Worm (Caenorhabditis elegans) whole organism, L1 larva: ENCODE measurements around the gene Y73B6BL.22.
A peak's percentile ranks its signal among the peaks of the same experiment; 100 is the strongest.

ENCODE experiments used
- C16A3.4 ChIP-seq: fragments of 150-350 bp; optimal IDR thresholded peaks from 2 replicates; lab custom pipeline; 2014; ENCODE audit warnings: missing biosample characterization, missing genetic modification characterization
- C34B4.2 ChIP-seq: sonication (generic microtip); optimal IDR thresholded peaks from 2 replicates; lab custom pipeline; 2017; ENCODE audit warnings: mild to moderate bottlenecking, missing genetic modification characterization, missing compliant biosample characterization
- F16B12.6 ChIP-seq: fragments of 150-350 bp; optimal IDR thresholded peaks from 2 replicates; lab custom pipeline; 2014; ENCODE audit warnings: missing biosample characterization, missing genetic modification characterization
- aha-1 ChIP-seq: fragments of 150-350 bp; optimal IDR thresholded peaks from 2 replicates; lab custom pipeline; 2014; ENCODE audit warnings: missing biosample characterization, missing genetic modification characterization
- alr-1 ChIP-seq: fragments of 200-800 bp; sonication (Bioruptor generic); optimal IDR thresholded peaks from 2 replicates; lab custom pipeline; 2018; ENCODE audit warnings: borderline replicate concordance, mild to moderate bottlenecking, missing genetic modification characterization, missing compliant biosample characterization
- ama-1 ChIP-seq: fragments of 150-350 bp; optimal IDR thresholded peaks from 2 replicates; lab custom pipeline; 2014
- dpl-1 ChIP-seq, 3 experiments: fragments of 150-350 bp in 2 of 3; sonication (generic microtip) in 1 of 3; optimal IDR thresholded peaks; 2 replicates each; lab custom pipeline; 2014 to 2017; ENCODE audit warnings: missing biosample characterization in 3 of 3, missing genetic modification characterization in 3 of 3, missing genetic modification reagents in 3 of 3
- dsc-1 ChIP-seq: sonication (generic microtip); optimal IDR thresholded peaks from 2 replicates; lab custom pipeline; 2016; ENCODE audit warnings: mild to moderate bottlenecking, missing genetic modification characterization, missing compliant biosample characterization
- efl-1 ChIP-seq, 4 experiments: fragments of 150-350 bp; optimal IDR thresholded peaks in 3 of 4; peaks in 1 of 4; 1 replicate in 1 of 4; 2 replicates in 3 of 4; lab custom pipeline; 2014; ENCODE audit warnings: missing biosample characterization in 2 of 4, missing genetic modification characterization in 2 of 4, missing genetic modification reagents in 2 of 4
- efl-3 ChIP-seq: fragments of 200-800 bp; sonication (Bioruptor generic); optimal IDR thresholded peaks from 2 replicates; lab custom pipeline; 2018; ENCODE audit warnings: mild to moderate bottlenecking, missing genetic modification characterization, missing compliant biosample characterization
- egl-27 ChIP-seq, 2 experiments: fragments of 150-350 bp in 1 of 2; sonication (generic microtip); optimal IDR thresholded peaks; 3 replicates each; lab custom pipeline; 2017 to 2018; ENCODE audit warnings: missing biosample characterization in 2 of 2, missing genetic modification characterization in 2 of 2, missing genetic modification reagents in 2 of 2
- elt-2 ChIP-seq: sonication (generic microtip); optimal IDR thresholded peaks from 2 replicates; lab custom pipeline; 2016; ENCODE audit warnings: missing genetic modification characterization, mild to moderate bottlenecking, inconsistent platforms, missing compliant biosample characterization, missing genetic modification reagents
- elt-3 ChIP-seq, 6 experiments: fragments of 150-350 bp in 1 of 6; sonication (generic microtip); optimal IDR thresholded peaks; 2 replicates each; lab custom pipeline; 2017 to 2018; ENCODE audit warnings: missing biosample characterization in 6 of 6, missing genetic modification characterization in 6 of 6, inconsistent platforms in 1 of 6
- fkh-10 ChIP-seq: sonication (generic microtip); optimal IDR thresholded peaks from 2 replicates; lab custom pipeline; 2017; ENCODE audit warnings: missing biosample characterization, missing genetic modification reagents, missing genetic modification characterization
- fkh-8 ChIP-seq: sonication (generic microtip); optimal IDR thresholded peaks from 2 replicates; lab custom pipeline; 2016; ENCODE audit warnings: mild to moderate bottlenecking, missing genetic modification characterization, missing compliant biosample characterization
- fos-1 ChIP-seq: fragments of 150-350 bp; optimal IDR thresholded peaks from 2 replicates; lab custom pipeline; 2014; ENCODE audit warnings: missing biosample characterization, missing genetic modification characterization
- irx-1 ChIP-seq: sonication (generic microtip); optimal IDR thresholded peaks from 2 replicates; lab custom pipeline; 2016; ENCODE audit warnings: missing genetic modification characterization, missing compliant biosample characterization
- isw-1 ChIP-seq: fragments of 200-800 bp; sonication (Bioruptor generic); IDR thresholded peaks from 2 replicates; pipeline ENCODE4 v1.3.6; 2022; ENCODE audit warnings: missing genetic modification characterization, missing compliant biosample characterization
- lin-14 ChIP-seq: fragments of 200-800 bp; sonication (Bioruptor generic); optimal IDR thresholded peaks from 2 replicates; lab custom pipeline; 2018; ENCODE audit warnings: mild to moderate bottlenecking, missing genetic modification characterization, moderate library complexity, missing compliant biosample characterization
- lin-35 ChIP-seq, 2 experiments: fragments of 150-350 bp; optimal IDR thresholded peaks; 2 replicates each; lab custom pipeline; 2014; ENCODE audit warnings: missing biosample characterization in 2 of 2, missing genetic modification characterization in 2 of 2, missing genetic modification reagents in 2 of 2
- lir-3 ChIP-seq: sonication (generic microtip); optimal IDR thresholded peaks from 2 replicates; lab custom pipeline; 2016; ENCODE audit warnings: mild to moderate bottlenecking, missing genetic modification characterization, moderate library complexity, missing compliant biosample characterization; ENCODE audit not compliant: poor library complexity
- lsy-2 ChIP-seq, 2 experiments: fragments of 150-350 bp; optimal IDR thresholded peaks; 2 replicates each; lab custom pipeline; 2014; ENCODE audit warnings: missing biosample characterization in 2 of 2, missing genetic modification characterization in 2 of 2
- mep-1 ChIP-seq: fragments of 150-350 bp; optimal IDR thresholded peaks from 2 replicates; lab custom pipeline; 2014; ENCODE audit warnings: missing biosample characterization, missing genetic modification characterization
- nhr-12 ChIP-seq: sonication (generic microtip); optimal IDR thresholded peaks from 2 replicates; lab custom pipeline; 2017; ENCODE audit warnings: missing biosample characterization, missing genetic modification characterization
- nhr-20 ChIP-seq: sonication (generic microtip); optimal IDR thresholded peaks from 2 replicates; lab custom pipeline; 2016; ENCODE audit warnings: mild to moderate bottlenecking, missing genetic modification characterization, missing compliant biosample characterization
- nhr-237 ChIP-seq: fragments of 150-350 bp; optimal IDR thresholded peaks from 2 replicates; lab custom pipeline; 2014; ENCODE audit warnings: missing biosample characterization, missing genetic modification characterization
- nhr-71 ChIP-seq: sonication (generic microtip); optimal IDR thresholded peaks from 2 replicates; lab custom pipeline; 2016; ENCODE audit warnings: mild to moderate bottlenecking, missing genetic modification characterization, moderate library complexity, missing compliant biosample characterization
- nhr-77 ChIP-seq: fragments of 150-350 bp; optimal IDR thresholded peaks from 2 replicates; lab custom pipeline; 2014; ENCODE audit warnings: missing biosample characterization, missing genetic modification characterization
- pag-3 ChIP-seq: sonication (generic microtip); optimal IDR thresholded peaks from 2 replicates; lab custom pipeline; 2017; ENCODE audit warnings: missing genetic modification characterization, mild to moderate bottlenecking, missing compliant biosample characterization, antibody characterized with exemption, borderline replicate concordance; ENCODE audit not compliant: insufficient read depth
- rnt-1 ChIP-seq: sonication (generic microtip); optimal IDR thresholded peaks from 2 replicates; lab custom pipeline; 2016; ENCODE audit warnings: mild to moderate bottlenecking, missing genetic modification characterization, moderate library complexity, missing compliant biosample characterization
- skn-1 ChIP-seq: fragments of 150-350 bp; optimal IDR thresholded peaks from 2 replicates; lab custom pipeline; 2014; ENCODE audit warnings: missing biosample characterization, missing genetic modification characterization
- sup-37 ChIP-seq: fragments of 200-800 bp; sonication (Bioruptor generic); optimal IDR thresholded peaks from 2 replicates; lab custom pipeline; 2018; ENCODE audit warnings: mild to moderate bottlenecking, missing genetic modification characterization, missing compliant biosample characterization
- tlp-1 ChIP-seq: fragments of 150-350 bp; optimal IDR thresholded peaks from 2 replicates; lab custom pipeline; 2014; ENCODE audit warnings: missing biosample characterization, missing genetic modification characterization
- unc-98 ChIP-seq: fragments of 200-800 bp; sonication (Bioruptor generic); IDR thresholded peaks from 2 replicates; pipeline ENCODE4 v1.3.6; 2022; ENCODE audit warnings: missing genetic modification characterization, missing compliant biosample characterization
- xbp-1 ChIP-seq: sonication (generic microtip); optimal IDR thresholded peaks from 2 replicates; lab custom pipeline; 2016; ENCODE audit warnings: missing genetic modification characterization, missing compliant biosample characterization
- zag-1 ChIP-seq: fragments of 150-350 bp; optimal IDR thresholded peaks from 2 replicates; lab custom pipeline; 2014; ENCODE audit warnings: missing biosample characterization, missing genetic modification characterization

The Y73B6BL.22 gene

ce11 chrIV:6441601-6442000 lies 25.1 kb upstream of the Y73B6BL.22 start, which contains the start of gene Y73B6BL.31:
Gene Y73B6BL.31, plus strand, starts transcription at chrIV:6441901.
- no peak for TF ChIP-seq F16B12.6 (tag; lab: Kevin White, UChicago)
- TF ChIP-seq zag-1 (tag; lab: Kevin White, UChicago) = no peak
- TF ChIP-seq xbp-1 (tag; lab: Kevin White, UChicago) = no peak
- no peak for TF ChIP-seq egl-27 (tag; optimal IDR thresholded peaks at IDR 0.05; lab: Kevin White, UChicago)
- no peak for TF ChIP-seq irx-1 (tag; lab: Kevin White, UChicago)
- TF ChIP-seq lir-3 (tag; lab: Kevin White, UChicago) = no peak
- TF ChIP-seq skn-1 = no peak
- TF ChIP-seq C34B4.2 (tag; lab: Kevin White, UChicago) = no peak
- TF ChIP-seq mep-1 = no peak
- no peak for TF ChIP-seq unc-98 (GFP tag; lab: Robert Waterston, UW)
- no peak for TF ChIP-seq nhr-12 (tag; lab: Kevin White, UChicago)
- TF ChIP-seq tlp-1 = no peak
- TF ChIP-seq fkh-10 (GFP tag; lab: Kevin White, UChicago) = no peak
- no peak for TF ChIP-seq nhr-71 (tag; lab: Kevin White, UChicago)
- no peak for TF ChIP-seq fkh-8 (tag; lab: Kevin White, UChicago)

- TF ChIP-seq C16A3.4 (tag; lab: Kevin White, UChicago) = no peak
- no peak for TF ChIP-seq nhr-237
- no peak for TF ChIP-seq lsy-2 (tag; optimal IDR thresholded peaks at IDR 0.05; lab: Kevin White, UChicago)
- no peak for TF ChIP-seq nhr-20 (tag; lab: Kevin White, UChicago)
- TF ChIP-seq dsc-1 = no peak
- TF ChIP-seq fkh-8 (tag; lab: Kevin White, UChicago) = no peak
- TF ChIP-seq xbp-1 (tag; lab: Kevin White, UChicago) = no peak
- TF ChIP-seq C34B4.2 (tag; lab: Kevin White, UChicago) = no peak
- TF ChIP-seq efl-3 (GFP tag; lab: Kevin White, UChicago) = no peak
- TF ChIP-seq fos-1 (tag; lab: Kevin White, UChicago) = no peak
- no peak for TF ChIP-seq isw-1 (GFP tag; lab: Robert Waterston, UW)
- no peak for TF ChIP-seq alr-1 (tag; lab: Kevin White, UChicago)
Observed at ce11 chrIV:6438051-6438450, 21.6 kb upstream of the Y73B6BL.22 start, which contains the start of gene dlc-5. Gene dlc-5, plus strand, starts transcription at chrIV:6438204.

- TF ChIP-seq ama-1 (lab: Kevin White, UChicago) = no peak
- TF ChIP-seq lin-35 (GFP tag; optimal IDR thresholded peaks at IDR 0.05; lab: Kevin White, UChicago) = peak in 1 of 2 experiments; percentile 18
- TF ChIP-seq efl-1 (optimal IDR thresholded peaks at IDR 0.05; lab: Kevin White, UChicago) = no peak
- TF ChIP-seq efl-1 (GFP tag; optimal IDR thresholded peaks at IDR 0.05 in 1 of 2; lab: Kevin White, UChicago) = peak in 1 of 2 experiments; percentile 63
- TF ChIP-seq elt-2 (tag; lab: Kevin White, UChicago) = peak; percentile 36
Observed at ce11 chrIV:6433424-6433823, 17.0 kb upstream of the Y73B6BL.22 start.

ce11 chrIV:6432375-6432774 lies 15.9 kb upstream of the Y73B6BL.22 start:
- TF ChIP-seq dpl-1 (GFP tag; optimal IDR thresholded peaks at IDR 0.05; lab: Kevin White, UChicago) = no peak
- no peak for TF ChIP-seq elt-3 (tag; optimal IDR thresholded peaks at IDR 0.05; lab: Kevin White, UChicago)
- TF ChIP-seq elt-2 (tag; lab: Kevin White, UChicago) = peak; percentile 40
- no peak for TF ChIP-seq nhr-77 (tag; lab: Kevin White, UChicago)
- TF ChIP-seq dsc-1 = no peak
- TF ChIP-seq aha-1 (tag; lab: Kevin White, UChicago) = no peak
- TF ChIP-seq tlp-1 = peak; percentile 13
- TF ChIP-seq rnt-1 (tag; lab: Kevin White, UChicago) = no peak

ce11 chrIV:6431582-6431981 lies 15.1 kb upstream of the Y73B6BL.22 start, which contains the start of gene acp-7:
Gene acp-7, minus strand, starts transcription at chrIV:6431682.
- TF ChIP-seq pag-3 (no peak), elt-2 (tag; lab: Kevin White, UChicago) (no peak), sup-37 (GFP tag; lab: Kevin White, UChicago) (no peak), lin-14 (GFP tag; lab: Kevin White, UChicago) (peak; percentile 5)
